Worm (Caenorhabditis elegans) whole organism, late embryonic: ENCODE data around the gene tpst-2.

Experiments used
- ceh-19 ChIP-seq: fragments of 200-800 bp; sonication (Bioruptor generic); optimal IDR thresholded peaks from 2 replicates; lab custom pipeline; 2018; ENCODE audit warnings: mild to moderate bottlenecking, missing genetic modification characterization, missing compliant biosample characterization
- dmd-4 ChIP-seq: sonication (generic microtip); optimal IDR thresholded peaks from 2 replicates; lab custom pipeline; 2016; ENCODE audit warnings: borderline replicate concordance, missing genetic modification characterization, missing compliant biosample characterization
- gmeb-2 ChIP-seq: sonication (generic microtip); optimal IDR thresholded peaks from 2 replicates; lab custom pipeline; 2016; ENCODE audit warnings: missing genetic modification characterization, inconsistent platforms, missing compliant biosample characterization
- hlh-6 ChIP-seq: sonication (generic microtip); optimal IDR thresholded peaks from 2 replicates; lab custom pipeline; 2016; ENCODE audit warnings: missing genotype, missing genetic modification characterization, missing compliant biosample characterization
- pha-4 ChIP-seq: fragments of 150-350 bp; optimal IDR thresholded peaks from 2 replicates; lab custom pipeline; 2018; ENCODE audit warnings: missing biosample characterization, missing genetic modification reagents, missing genetic modification characterization
- pqm-1 ChIP-seq: sonication (generic microtip); optimal IDR thresholded peaks from 2 replicates; lab custom pipeline; 2016; ENCODE audit warnings: missing genetic modification characterization, missing compliant biosample characterization
- tbx-2 ChIP-seq: sonication (generic microtip); optimal IDR thresholded peaks from 2 replicates; lab custom pipeline; 2016; ENCODE audit warnings: missing genetic modification characterization, missing compliant biosample characterization
- unc-86 ChIP-seq: sonication (generic microtip); optimal IDR thresholded peaks from 2 replicates; lab custom pipeline; 2016; ENCODE audit warnings: missing genetic modification characterization, missing compliant biosample characterization
- ztf-16 ChIP-seq: sonication (generic microtip); optimal IDR thresholded peaks from 2 replicates; lab custom pipeline; 2017; ENCODE audit warnings: missing genetic modification characterization, missing compliant biosample characterization

DNA sequence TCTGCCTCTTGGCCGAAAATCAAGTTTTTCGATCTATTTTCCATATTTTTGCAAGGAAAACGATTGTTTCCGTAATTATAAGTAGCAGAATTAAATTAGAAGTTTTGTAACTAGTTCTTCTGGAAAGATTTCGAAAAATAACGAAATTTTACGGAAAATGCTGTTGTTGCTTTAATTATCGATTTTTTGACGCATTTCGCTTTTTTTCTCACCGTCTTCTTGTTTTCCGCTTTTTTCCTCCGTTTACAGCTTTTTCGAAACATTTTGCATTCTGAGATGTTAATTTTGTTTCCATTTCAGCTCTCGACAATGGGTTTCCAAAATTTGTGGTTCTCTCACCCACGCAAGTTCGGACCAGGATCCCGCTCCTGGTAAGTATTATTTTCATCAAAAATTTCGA, 22.9 kb downstream of the tpst-2 start, which contains the start of gene rps-29:
- TF ChIP-seq dmd-4 (tag; lab: Kevin White, UChicago) (no peak), pha-4 (tag; lab: Kevin White, UChicago) (no peak), unc-86 (tag; lab: Kevin White, UChicago) (no peak), ztf-16 (tag; lab: Kevin White, UChicago) (no peak), ceh-19 (GFP tag; lab: Kevin White, UChicago) (no peak), tbx-2 (tag; lab: Kevin White, UChicago) (no peak), gmeb-2 (tag; lab: Kevin White, UChicago) (no peak), hlh-6 (no peak), pqm-1 (no peak)
